Worm (Caenorhabditis elegans): ENCODE results near the gene col-132.

The col-132 gene

ce11 chrIV:13080185-13080584 lies 10.7 kb downstream of the col-132 start:
- TF ChIP-seq Y105C5A.15 (GFP tag; IDR thresholded peaks at IDR 0.05) (no peak), mxl-3 (GFP tag; optimal IDR thresholded peaks at IDR 0.05) (no peak), lin-39 (tag; optimal IDR thresholded peaks at IDR 0.05) (no peak), F26F4.8 (GFP tag; conservative IDR thresholded peaks at IDR 0.05) (no peak), rbr-2 (tag; optimal IDR thresholded peaks at IDR 0.05) (no peak), zip-2 (tag; optimal IDR thresholded peaks at IDR 0.05) (no peak), D1046.2 (GFP tag; IDR thresholded peaks at IDR 0.05) (no peak), unc-130 (GFP tag; optimal IDR thresholded peaks at IDR 0.05) (no peak), nhr-42 (GFP tag; IDR thresholded peaks at IDR 0.05) (no peak), Y75B8A.6 (GFP tag; IDR thresholded peaks at IDR 0.05) (no peak), daf-19 (GFP tag; conservative IDR thresholded peaks at IDR 0.05) (no peak), vab-7 (GFP tag; IDR thresholded peaks at IDR 0.05) (no peak), unc-39 (tag; optimal IDR thresholded peaks at IDR 0.05) (no peak), nhr-102 (tag; optimal IDR thresholded peaks at IDR 0.05) (no peak), hlh-11 (tag; optimal IDR thresholded peaks at IDR 0.05) (peak; percentile 20), F10B5.3 (tag; optimal IDR thresholded peaks at IDR 0.05) (no peak), dmd-9 (GFP tag; IDR thresholded peaks at IDR 0.05) (no peak), nhr-28 (tag; optimal IDR thresholded peaks at IDR 0.05) (peak; percentile 92), Y48G9A.11 (GFP tag; IDR thresholded peaks at IDR 0.05) (no peak), zag-1 (tag; optimal IDR thresholded peaks at IDR 0.05) (no peak), F44E2.7 (GFP tag; IDR thresholded peaks at IDR 0.05) (no peak), mdl-1 (tag; optimal IDR thresholded peaks at IDR 0.05) (peak in 1 of 2 experiments; percentile 5), nhr-11 (tag; optimal IDR thresholded peaks at IDR 0.05) (peak; percentile 89), lin-15B (tag; optimal IDR thresholded peaks at IDR 0.05) (no peak), nhr-237 (tag; optimal IDR thresholded peaks at IDR 0.05) (no peak)

ce11 chrIV:13079119-13079518 lies 11.7 kb downstream of the col-132 start, which contains the start of gene C39E9.8:
TSS of gene C39E9.8 (plus strand) at chrIV:13079446.
- TF ChIP-seq daf-19 (GFP tag; conservative IDR thresholded peaks at IDR 0.05) (no peak), snpc-4 (tag; optimal IDR thresholded peaks at IDR 0.05) (no peak), ceh-28 (tag; optimal IDR thresholded peaks at IDR 0.05) (no peak), ceh-44 (GFP tag; IDR thresholded peaks at IDR 0.05) (no peak), ceh-82 (tag; optimal IDR thresholded peaks at IDR 0.05) (no peak), nhr-28 (tag; optimal IDR thresholded peaks at IDR 0.05) (peak; percentile 76), ama-1 (optimal IDR thresholded peaks at IDR 0.05) (no peak), hlh-30 (tag; optimal IDR thresholded peaks at IDR 0.05; ENCODE audit: insufficient read depth) (peak; percentile 55), F26F4.8 (GFP tag; conservative IDR thresholded peaks at IDR 0.05) (no peak), F10B5.3 (tag; optimal IDR thresholded peaks at IDR 0.05) (no peak), madf-9 (GFP tag; conservative IDR thresholded peaks at IDR 0.05) (no peak), arid-1 (GFP tag; conservative IDR thresholded peaks at IDR 0.05) (no peak), lin-15B (tag; optimal IDR thresholded peaks at IDR 0.05) (no peak), lin-1 (GFP tag; IDR thresholded peaks at IDR 0.05) (no peak), unc-39 (tag; optimal IDR thresholded peaks at IDR 0.05) (no peak), mxl-3 (GFP tag; optimal IDR thresholded peaks at IDR 0.05) (peak; percentile 60), mdl-1 (tag; optimal IDR thresholded peaks at IDR 0.05) (peak in 1 of 2 experiments; percentile 28), duxl-1 (tag; optimal IDR thresholded peaks at IDR 0.05; ENCODE audit: poor library complexity) (no peak), aly-2 (tag; optimal IDR thresholded peaks at IDR 0.05) (no peak), lin-29 (GFP tag; IDR thresholded peaks at IDR 0.05) (no peak), Y105C5A.15 (GFP tag; IDR thresholded peaks at IDR 0.05) (no peak), mep-1 (tag; optimal IDR thresholded peaks at IDR 0.05) (no peak), D1046.2 (GFP tag; IDR thresholded peaks at IDR 0.05) (no peak), ceh-62 (tag; optimal IDR thresholded peaks at IDR 0.05) (no peak), unc-130 (GFP tag; optimal IDR thresholded peaks at IDR 0.05) (no peak), nhr-42 (GFP tag; IDR thresholded peaks at IDR 0.05) (no peak), fkh-10 (GFP tag; optimal IDR thresholded peaks at IDR 0.05) (no peak), lir-3 (tag; optimal IDR thresholded peaks at IDR 0.05) (no peak), ceh-20 (GFP tag; IDR thresholded peaks at IDR 0.05) (no peak), lin-39 (tag; optimal IDR thresholded peaks at IDR 0.05) (no peak), hlh-11 (tag; optimal IDR thresholded peaks at IDR 0.05) (peak; percentile 67), dve-1 (tag; optimal IDR thresholded peaks at IDR 0.05; ENCODE audit: insufficient read depth) (peak; percentile 21), lim-7 (GFP tag; IDR thresholded peaks at IDR 0.05) (no peak), zfp-2 (tag; optimal IDR thresholded peaks at IDR 0.05) (no peak), cey-2 (tag; optimal IDR thresholded peaks at IDR 0.05; ENCODE audit: borderline replicate concordance, insufficient read depth) (peak; percentile 80), mxl-2 (GFP tag; conservative IDR thresholded peaks at IDR 0.05) (no peak), attf-4 (tag; optimal IDR thresholded peaks at IDR 0.05) (no peak), sdz-12 (GFP tag; optimal IDR thresholded peaks at IDR 0.05) (no peak), R02D3.7 (tag; optimal IDR thresholded peaks at IDR 0.05) (no peak)

All from whole organism, L4 larva.